Fruit fly (Drosophila melanogaster) whole organism, embryonic: ENCODE measurements around the gene CG8100.

Experiments
- CG12219 ChIP-seq: fragments of 200-800 bp; sonication (Bioruptor generic); optimal IDR thresholded peaks from 3 replicates; lab custom pipeline; 2018; ENCODE audit warnings: missing biosample characterization, mild to moderate bottlenecking, missing genetic modification characterization
- CG12391 ChIP-seq: fragments of 200-800 bp; sonication (Bioruptor generic); optimal IDR thresholded peaks from 3 replicates; lab custom pipeline; 2018; ENCODE audit warnings: missing biosample characterization, mild to moderate bottlenecking, missing genetic modification characterization, moderate library complexity
- CG14710 ChIP-seq: fragments of 200-800 bp; sonication (Bioruptor generic); optimal IDR thresholded peaks from 3 replicates; lab custom pipeline; 2019; ENCODE audit warnings: missing biosample characterization, mild to moderate bottlenecking, missing genetic modification characterization, moderate library complexity
- CG16863 ChIP-seq: fragments of 200-800 bp; sonication (Bioruptor generic); optimal IDR thresholded peaks from 3 replicates; lab custom pipeline; 2016; ENCODE audit warnings: missing biosample characterization, missing genetic modification characterization
- CG17328 ChIP-seq: fragments of 200-800 bp; sonication (Bioruptor generic); IDR thresholded peaks from 2 replicates; pipeline ENCODE4 v1.3.6; 2022; ENCODE audit warnings: missing biosample characterization, missing genetic modification characterization
- CG17361 ChIP-seq: fragments of 200-800 bp; sonication (Bioruptor generic); IDR thresholded peaks from 3 replicates; pipeline ENCODE4 v1.3.6; 2022; ENCODE audit warnings: missing biosample characterization, missing genetic modification characterization
- CG18599 ChIP-seq: fragments of 200-800 bp; sonication (Bioruptor generic); optimal IDR thresholded peaks from 3 replicates; lab custom pipeline; 2017; ENCODE audit warnings: missing biosample characterization, missing genetic modification characterization, mild to moderate bottlenecking, moderate library complexity, missing genetic modification reagents
- CG18764 ChIP-seq: fragments of 200-800 bp; sonication (Bioruptor generic); optimal IDR thresholded peaks from 3 replicates; lab custom pipeline; 2016; ENCODE audit warnings: missing biosample characterization, missing genetic modification characterization
- CG2712 ChIP-seq: fragments of 200-800 bp; optimal IDR thresholded peaks from 3 replicates; lab custom pipeline; 2019; ENCODE audit warnings: missing biosample characterization, mild to moderate bottlenecking, missing genetic modification characterization, moderate library complexity
- CG30020 ChIP-seq: fragments of 200-800 bp; optimal IDR thresholded peaks from 2 replicates; lab custom pipeline; 2019; ENCODE audit warnings: missing biosample characterization, mild to moderate bottlenecking, missing genetic modification characterization, moderate library complexity
- CG30403 ChIP-seq: fragments of 200-800 bp; sonication (Bioruptor generic); optimal IDR thresholded peaks from 3 replicates; lab custom pipeline; 2016; ENCODE audit warnings: missing biosample characterization, missing genetic modification characterization
- CG4820 ChIP-seq: fragments of 200-800 bp; sonication (Bioruptor generic); optimal IDR thresholded peaks from 3 replicates; lab custom pipeline; 2016; ENCODE audit warnings: missing biosample characterization, missing genetic modification characterization
- CG6175 ChIP-seq: fragments of 200-800 bp; sonication (Bioruptor generic); IDR thresholded peaks from 3 replicates; pipeline ENCODE4 v1.3.6; 2022; ENCODE audit warnings: missing biosample characterization, missing genetic modification characterization
- CG6689 ChIP-seq: fragments of 200-800 bp; sonication (Bioruptor generic); IDR thresholded peaks from 2 replicates; pipeline ENCODE4 v1.3.6; 2022; ENCODE audit warnings: missing biosample characterization, missing genetic modification characterization
- CG7556 ChIP-seq: fragments of 200-800 bp; sonication (Bioruptor generic); optimal IDR thresholded peaks from 2 replicates; lab custom pipeline; 2017; ENCODE audit warnings: missing biosample characterization, mild to moderate bottlenecking, missing genetic modification characterization
- CG8388 ChIP-seq: fragments of 200-800 bp; sonication (Bioruptor generic); optimal IDR thresholded peaks from 2 replicates; lab custom pipeline; 2019; ENCODE audit warnings: missing biosample characterization, mild to moderate bottlenecking, missing genetic modification characterization, moderate library complexity
- Dfd ChIP-seq, 2 experiments: fragments of >200 bp; optimal IDR thresholded peaks; 2 replicates each; lab custom pipeline; 2017; ENCODE audit warnings: missing biosample characterization in 2 of 2, missing genetic modification characterization in 2 of 2
- Dll ChIP-seq: fragments of 200-800 bp; sonication (Bioruptor generic); IDR thresholded peaks from 4 replicates; pipeline ENCODE4 v1.3.6; 2022; ENCODE audit warnings: missing biosample characterization, missing genetic modification characterization; ENCODE audit not compliant: partially characterized antibody
- Doc2 ChIP-seq: fragments of 200-800 bp; sonication (Bioruptor generic); IDR thresholded peaks from 2 replicates; pipeline ENCODE4 v1.3.6; 2022; ENCODE audit warnings: missing biosample characterization, missing genetic modification characterization
- Ets65A ChIP-seq: fragments of 200-800 bp; sonication (Bioruptor generic); peaks from one replicate; lab custom pipeline; 2016; ENCODE audit warnings: missing biosample characterization, missing genetic modification characterization
- Gug ChIP-seq: fragments of 200-800 bp; sonication (Bioruptor generic); IDR thresholded peaks from 4 replicates; pipeline ENCODE4 v1.3.6; 2022; ENCODE audit warnings: missing biosample characterization, missing genetic modification characterization
- Hand ChIP-seq: fragments of 200-800 bp; sonication (Bioruptor generic); optimal IDR thresholded peaks from 2 replicates; lab custom pipeline; 2017; ENCODE audit warnings: mild to moderate bottlenecking, missing biosample characterization, missing genetic modification reagents, missing genetic modification characterization
- Hey ChIP-seq: fragments of 200-800 bp; sonication (Bioruptor generic); optimal IDR thresholded peaks from 3 replicates; lab custom pipeline; 2018; ENCODE audit warnings: missing biosample characterization, mild to moderate bottlenecking, missing genetic modification characterization
- Hmx ChIP-seq: fragments of 200-800 bp; sonication (Bioruptor generic); optimal IDR thresholded peaks from 2 replicates; lab custom pipeline; 2016; ENCODE audit warnings: missing biosample characterization, missing genetic modification characterization
- Hr3 ChIP-seq: fragments of 200-800 bp; sonication (Bioruptor generic); optimal IDR thresholded peaks from 3 replicates; lab custom pipeline; 2016; ENCODE audit warnings: missing biosample characterization, missing genetic modification characterization
- Oli ChIP-seq: fragments of 200-800 bp; sonication (Bioruptor generic); optimal IDR thresholded peaks from 2 replicates; lab custom pipeline; 2018; ENCODE audit warnings: missing biosample characterization, mild to moderate bottlenecking, missing genetic modification characterization, moderate library complexity
- PHDP ChIP-seq: fragments of 200-800 bp; sonication (Bioruptor generic); optimal IDR thresholded peaks from 3 replicates; lab custom pipeline; 2018; ENCODE audit warnings: missing biosample characterization, mild to moderate bottlenecking, missing genetic modification characterization, moderate library complexity
- Sox102F ChIP-seq: fragments of 200-800 bp; sonication (Bioruptor generic); optimal IDR thresholded peaks from 2 replicates; lab custom pipeline; 2018; ENCODE audit warnings: missing biosample characterization, mild to moderate bottlenecking, missing genetic modification characterization, moderate library complexity
- Sry-β ChIP-seq: fragments of 200-800 bp; sonication (Bioruptor generic); optimal IDR thresholded peaks from 2 replicates; lab custom pipeline; 2018; ENCODE audit warnings: missing biosample characterization, mild to moderate bottlenecking, missing genetic modification characterization, moderate library complexity
- Ssrp ChIP-seq: fragments of 200-800 bp; sonication (Bioruptor generic); optimal IDR thresholded peaks from 2 replicates; lab custom pipeline; 2018; ENCODE audit warnings: missing biosample characterization, mild to moderate bottlenecking, missing genetic modification characterization, moderate library complexity
- TFAM ChIP-seq: fragments of 200-800 bp; sonication (Bioruptor generic); optimal IDR thresholded peaks from 2 replicates; lab custom pipeline; 2017; ENCODE audit warnings: missing biosample characterization, missing genetic modification characterization, inconsistent platforms
- Xrp1 ChIP-seq: fragments of 200-800 bp; sonication (Bioruptor generic); IDR thresholded peaks from 2 replicates; pipeline ENCODE4 v1.3.6; 2022; ENCODE audit warnings: missing biosample characterization, missing genetic modification characterization
- az2 ChIP-seq: fragments of 200-800 bp; sonication (Bioruptor generic); optimal IDR thresholded peaks from 3 replicates; lab custom pipeline; 2016; ENCODE audit warnings: missing biosample characterization, missing genetic modification characterization
- bsh ChIP-seq, 2 experiments: fragments of 200-800 bp; sonication (Bioruptor generic); optimal IDR thresholded peaks; 2 replicates each; lab custom pipeline; 2017 to 2018; ENCODE audit warnings: mild to moderate bottlenecking in 2 of 2, missing biosample characterization in 2 of 2, missing genetic modification characterization in 2 of 2, moderate library complexity in 1 of 2
- fd96Cb ChIP-seq: fragments of 200-800 bp; sonication (Bioruptor generic); optimal IDR thresholded peaks from 2 replicates; lab custom pipeline; 2018; ENCODE audit warnings: missing biosample characterization, mild to moderate bottlenecking, missing genetic modification characterization, moderate library complexity
- gsb-n ChIP-seq: fragments of 200-800 bp; sonication (Bioruptor generic); optimal IDR thresholded peaks from 3 replicates; lab custom pipeline; 2018; ENCODE audit warnings: missing biosample characterization, mild to moderate bottlenecking, missing genetic modification characterization
- her ChIP-seq: fragments of 200-800 bp; sonication (Bioruptor generic); optimal IDR thresholded peaks from 2 replicates; lab custom pipeline; 2016; ENCODE audit warnings: missing biosample characterization, missing genetic modification characterization
- lola ChIP-seq, 3 experiments: fragments of >200 bp in 2 of 3; fragments of 200-800 bp in 1 of 3; sonication (Bioruptor generic) in 1 of 3; optimal IDR thresholded peaks; 2 replicates each; lab custom pipeline; 2017 to 2019; ENCODE audit warnings: missing biosample characterization in 3 of 3, missing genetic modification characterization in 3 of 3, mild to moderate bottlenecking in 1 of 3, moderate library complexity in 1 of 3
- nerfin-1 ChIP-seq: fragments of 200-800 bp; sonication (Bioruptor generic); optimal IDR thresholded peaks from 3 replicates; lab custom pipeline; 2019; ENCODE audit warnings: missing biosample characterization, mild to moderate bottlenecking, missing genetic modification characterization, moderate library complexity
- pan ChIP-seq, 4 experiments: fragments of >200 bp in 3 of 4; fragments of 200-800 bp in 1 of 4; sonication (Bioruptor generic) in 1 of 4; optimal IDR thresholded peaks in 3 of 4; IDR thresholded peaks in 1 of 4; 2 replicates each; pipeline versions ENCODE4 v1.3.6 to Lab custom; 2017 to 2022; ENCODE audit warnings: missing biosample characterization in 2 of 4, missing genetic modification characterization in 2 of 4, mixed read lengths in 1 of 4
- pho ChIP-seq: fragments of 200-800 bp; sonication (Bioruptor generic); optimal IDR thresholded peaks from 2 replicates; lab custom pipeline; 2016; ENCODE audit warnings: missing biosample characterization, missing genetic modification characterization
- prd ChIP-seq, 3 experiments: fragments of >200 bp in 2 of 3; fragments of 200-800 bp in 1 of 3; sonication (Bioruptor generic) in 1 of 3; optimal IDR thresholded peaks in 2 of 3; IDR thresholded peaks in 1 of 3; 2 replicates in 2 of 3; 3 replicates in 1 of 3; pipeline versions ENCODE4 v1.3.6 to Lab custom; 2017 to 2022; ENCODE audit warnings: missing biosample characterization in 1 of 3, missing genetic modification characterization in 1 of 3
- row ChIP-seq: fragments of 200-800 bp; sonication (Bioruptor generic); IDR thresholded peaks from 3 replicates; pipeline ENCODE4 v1.3.6; 2022; ENCODE audit warnings: missing biosample characterization, missing genetic modification characterization
- sc ChIP-seq, 3 experiments: fragments of >200 bp in 2 of 3; fragments of 200-800 bp in 1 of 3; sonication (Bioruptor generic) in 1 of 3; optimal IDR thresholded peaks; 2 replicates in 2 of 3; 3 replicates in 1 of 3; lab custom pipeline; 2017; ENCODE audit warnings: mild to moderate bottlenecking in 1 of 3, missing biosample characterization in 1 of 3, missing genetic modification characterization in 1 of 3, missing genetic modification reagents in 1 of 3
- wor ChIP-seq: fragments of 200-800 bp; sonication (Bioruptor generic); IDR thresholded peaks from 2 replicates; pipeline ENCODE4 v1.3.6; 2022; ENCODE audit warnings: missing biosample characterization, missing genetic modification characterization
- zfh1 ChIP-seq: fragments of 200-800 bp; sonication (Bioruptor generic); IDR thresholded peaks from 3 replicates; pipeline ENCODE4 v1.3.6; 2022; ENCODE audit warnings: missing biosample characterization, missing genetic modification characterization

Gene CG8100

DNA sequence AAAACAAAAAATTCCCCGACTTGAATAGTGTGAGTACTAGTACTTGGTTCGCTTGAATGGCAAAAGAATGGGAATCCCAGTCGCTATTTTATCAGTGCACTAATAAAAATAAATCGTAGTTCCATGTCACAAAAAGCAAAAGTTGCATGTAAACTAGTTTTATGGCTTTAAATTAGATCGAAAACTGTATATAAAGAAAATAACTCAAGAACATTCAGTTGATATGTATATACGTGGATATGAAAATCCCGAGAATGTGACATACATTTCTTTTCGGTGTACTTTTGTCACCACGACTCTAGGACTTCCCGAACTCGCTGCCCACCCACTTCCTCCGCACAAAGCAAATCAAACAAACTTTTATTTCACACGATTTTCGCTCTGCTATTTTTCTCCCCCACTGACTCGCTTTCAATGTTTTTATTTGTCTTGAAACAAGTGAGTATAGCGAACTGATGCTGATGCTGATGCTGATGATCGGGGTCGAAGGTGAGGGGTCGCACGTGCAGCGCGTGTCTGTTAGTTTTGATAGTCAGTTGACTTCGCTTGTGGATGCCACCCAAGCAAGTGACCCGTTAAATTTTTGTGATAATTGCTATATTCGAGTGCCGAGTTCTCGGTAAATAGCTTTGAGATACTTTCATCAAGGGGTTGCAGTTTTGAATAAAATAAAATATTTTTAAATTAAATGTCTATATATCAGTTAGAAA, 18.2 kb downstream of the CG8100 start:
- peak; percentile 28 for TF ChIP-seq fd96Cb (tag; lab: Kevin White, UChicago)
- peak; percentile 47; the same call in 1 of the 2 replicates for TF ChIP-seq CG17328 (GFP tag; lab: Robert Waterston, UW)
- no peak for TF ChIP-seq sc (optimal IDR thresholded peaks at IDR 0.05; lab: Kevin White, UChicago)
- TF ChIP-seq sc (GFP tag; optimal IDR thresholded peaks at IDR 0.05; lab: Kevin White, UChicago) = peak; percentile 23
- peak in 1 of 3 experiments; percentile 51 for TF ChIP-seq lola (GFP tag; optimal IDR thresholded peaks at IDR 0.05; lab: Kevin White, UChicago)
- peak; percentile 73 for TF ChIP-seq Ets65A
- no peak for TF ChIP-seq pho (GFP tag; lab: Kevin White, UChicago)
- TF ChIP-seq CG16863 = peak; percentile 16
- TF ChIP-seq CG6175 = no peak
- TF ChIP-seq CG30403 (GFP tag; lab: Kevin White, UChicago) = peak; percentile 6
- peak; percentile 10 for TF ChIP-seq CG7556 (GFP tag; lab: Kevin White, UChicago)
- peak; percentile 8 for TF ChIP-seq CG14710 (tag; lab: Kevin White, UChicago)
- peak; percentile 21 for TF ChIP-seq Ssrp
- TF ChIP-seq az2 (GFP tag; lab: Kevin White, UChicago) = peak; percentile 34
- TF ChIP-seq Hr3 (GFP tag; lab: Kevin White, UChicago) = peak; percentile 9
- peak; percentile 35 for TF ChIP-seq CG2712
- TF ChIP-seq pan (optimal IDR thresholded peaks at IDR 0.05; lab: Kevin White, UChicago) = no peak
- no peak for TF ChIP-seq pan (GFP tag; optimal IDR thresholded peaks at IDR 0.05 in 1 of 2, IDR thresholded peaks at IDR 0.05 in 1 of 2)
- TF ChIP-seq prd (optimal IDR thresholded peaks at IDR 0.05; lab: Kevin White, UChicago) = no peak
- TF ChIP-seq prd (GFP tag; IDR thresholded peaks at IDR 0.05; lab: Robert Waterston, UW) = peak; percentile 30; the same call in 1 of the 3 replicates
- TF ChIP-seq nerfin-1 (tag; lab: Kevin White, UChicago) = peak; percentile 6
- peak; percentile 23 for TF ChIP-seq CG8388
- TF ChIP-seq Hey (tag; lab: Kevin White, UChicago) = peak; percentile 90
- peak; percentile 30 for TF ChIP-seq Oli (tag; lab: Kevin White, UChicago)
- peak; percentile 5 for TF ChIP-seq gsb-n (tag; lab: Kevin White, UChicago)
- TF ChIP-seq CG6689 = 0 out of 2 replicates have a peak, but pooled peaks have one; percentile 7
- 0 out of 3 replicates have a peak, but pooled peaks have one; percentile 47 for TF ChIP-seq zfh1 (GFP tag; lab: Robert Waterston, UW)
- peak; percentile 59; the same call in 2 of the 3 replicates for TF ChIP-seq row (GFP tag; lab: Robert Waterston, UW)
- TF ChIP-seq Sry-β = no peak
- TF ChIP-seq TFAM (GFP tag; lab: Kevin White, UChicago) = no peak
- TF ChIP-seq CG18599 (GFP tag; lab: Kevin White, UChicago) = peak; percentile 28
- TF ChIP-seq Sox102F (GFP tag; lab: Kevin White, UChicago) = peak; percentile 38
- TF ChIP-seq CG30020 = no peak
- TF ChIP-seq bsh (GFP tag; optimal IDR thresholded peaks at IDR 0.05; lab: Kevin White, UChicago) = peak in 1 of 2 experiments; percentile 64
- peak; percentile 20; the same call in 1 of the 2 replicates for TF ChIP-seq wor (GFP tag; lab: Robert Waterston, UW)
- no peak for TF ChIP-seq her (GFP tag; lab: Kevin White, UChicago)
- TF ChIP-seq CG18764 = no peak
- TF ChIP-seq CG12391 = peak; percentile 22
- no peak for TF ChIP-seq Hand (GFP tag; lab: Kevin White, UChicago)
- TF ChIP-seq PHDP = peak; percentile 32
- peak; percentile 17 for TF ChIP-seq CG12219 (GFP tag; lab: Kevin White, UChicago)
- peak; percentile 23 for TF ChIP-seq CG4820 (GFP tag; lab: Kevin White, UChicago)
- no peak for TF ChIP-seq Gug (GFP tag; lab: Robert Waterston, UW)
- no peak for TF ChIP-seq Dfd (GFP tag; optimal IDR thresholded peaks at IDR 0.05; lab: Kevin White, UChicago)
- TF ChIP-seq Doc2 = no peak
- no peak for TF ChIP-seq CG17361 (GFP tag; lab: Robert Waterston, UW)
- no peak for TF ChIP-seq Dll
- TF ChIP-seq Xrp1 (GFP tag; lab: Robert Waterston, UW) = peak; percentile 22; the same call in 1 of the 2 replicates
- no peak for TF ChIP-seq Hmx
